Worm (Caenorhabditis elegans) whole organism, dauer: ENCODE data around the gene F35H12.5.

ENCODE experiments used
- unc-62 ChIP-seq: sonication (generic microtip); optimal IDR thresholded peaks from 2 replicates; lab custom pipeline; 2017; ENCODE audit warnings: missing biosample characterization, missing genetic modification reagents, missing genetic modification characterization

Gene F35H12.5

DNA sequence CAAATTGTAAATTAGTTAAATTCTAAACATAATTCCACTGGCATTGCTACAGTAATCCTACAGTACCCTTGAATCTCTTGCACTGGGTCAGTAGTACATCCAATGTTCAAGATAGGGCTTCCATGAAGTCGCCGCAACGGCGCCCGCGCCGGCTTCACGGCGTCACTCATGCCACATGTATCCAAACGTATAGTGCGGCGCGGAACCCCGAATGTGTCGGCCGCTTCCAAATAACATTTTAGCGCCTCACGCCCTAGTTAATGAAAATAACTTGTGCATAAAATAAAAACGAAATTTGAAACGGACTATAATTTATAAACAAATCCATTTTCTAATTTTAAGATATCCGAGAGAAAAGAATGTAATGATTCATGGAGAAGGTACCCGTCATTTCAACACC lies 17.8 kb downstream of the F35H12.5 start:
- no peak for TF ChIP-seq unc-62

- no peak for TF ChIP-seq unc-62
Measured at ce11 chrX:938269-938883, 20.2 kb downstream of the F35H12.5 start, which contains the start of gene F53H8.3. F53H8.3 (plus strand) TSS chrX:938543.

- no peak for TF ChIP-seq unc-62
Measured at ce11 chrX:945669-946068, 27.5 kb downstream of the F35H12.5 start.

DNA sequence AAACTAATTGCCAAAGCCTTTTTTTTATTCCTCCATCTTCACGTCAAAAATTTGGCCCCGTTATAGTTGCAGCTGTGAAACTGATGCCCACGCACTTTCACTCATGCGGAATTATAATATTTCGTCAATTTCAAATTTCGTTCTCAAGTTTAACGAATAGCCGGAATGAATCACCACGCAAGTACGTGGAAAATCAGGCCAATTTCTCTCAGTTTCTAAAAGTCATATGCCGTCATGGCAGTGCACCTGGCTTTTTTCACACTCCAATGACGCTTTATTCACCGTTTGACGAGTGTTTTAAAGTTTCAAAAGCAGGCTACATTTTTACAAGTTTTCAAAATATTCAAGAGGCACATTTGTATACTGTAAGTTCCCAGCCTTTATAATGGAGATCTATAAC lies 29.7 kb downstream of the F35H12.5 start:
- no peak for TF ChIP-seq unc-62

DNA sequence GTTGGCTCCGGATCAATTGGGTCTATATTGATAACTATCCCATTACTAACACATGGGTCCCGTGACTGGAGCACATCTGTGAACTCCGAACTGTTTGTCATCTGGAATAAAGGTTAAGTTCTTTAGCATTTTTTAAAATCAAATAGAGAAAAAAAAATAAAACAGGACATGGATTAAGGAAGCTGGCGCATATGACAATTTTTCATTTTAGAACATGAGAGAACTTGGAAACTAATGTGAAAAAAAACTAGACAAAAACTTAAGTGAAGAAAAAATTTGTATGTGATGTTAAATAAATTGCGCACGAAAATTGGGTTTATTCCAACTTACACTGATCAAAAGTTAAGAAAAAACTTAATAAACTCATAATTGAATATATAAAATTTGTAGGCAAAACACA lies 30.6 kb downstream of the F35H12.5 start, which contains the start of gene sms-2:
sms-2 (minus strand) TSS at position 101 of the 400 bp plus-strand sequence.
- no peak for TF ChIP-seq unc-62

ce11 chrX:949466-949865 lies 31.3 kb downstream of the F35H12.5 start:
- TF ChIP-seq unc-62, result peak; percentile 35

ce11 chrX:950482-950881 lies 32.3 kb downstream of the F35H12.5 start, which contains the start of gene arr-1:
arr-1 (plus strand) TSS chrX:950782.
- no peak for TF ChIP-seq unc-62

- TF ChIP-seq unc-62, result no peak
Measured at ce11 chrX:952557-953083, 34.4 kb downstream of the F35H12.5 start.

DNA sequence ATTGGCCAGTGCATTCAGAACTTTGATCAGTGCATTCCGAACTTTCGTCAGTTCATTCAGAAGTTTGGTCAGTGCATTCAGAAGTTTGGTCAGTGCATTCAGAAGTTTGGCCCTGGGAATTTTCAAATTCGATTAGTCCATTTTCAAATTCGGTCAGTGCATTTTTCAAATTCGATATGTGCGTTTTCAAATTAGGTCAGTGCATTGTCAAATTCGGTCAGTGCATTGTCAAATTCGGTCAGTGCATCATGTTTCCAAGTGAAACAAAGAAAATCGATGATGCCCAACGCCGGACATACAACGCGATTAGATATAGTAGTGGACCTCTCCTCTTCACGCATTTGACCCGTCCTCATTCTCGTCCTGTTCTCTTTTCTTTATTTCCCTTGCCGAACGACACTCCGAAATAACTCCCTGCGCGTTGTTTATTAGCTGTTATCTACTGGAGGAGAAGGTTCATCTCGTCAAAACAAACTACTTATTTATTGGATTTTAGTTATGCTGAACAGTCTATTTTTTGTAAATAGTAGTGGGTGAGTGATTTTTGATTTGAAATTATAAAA lies 36.4 kb downstream of the F35H12.5 start, which contains the start of gene apm-3:
apm-3 (plus strand) TSS at position 477 of the 563 bp plus-strand sequence.
- no peak for TF ChIP-seq unc-62

ce11 chrX:957581-957980 lies 39.4 kb downstream of the F35H12.5 start, which contains the start of gene chil-10:
chil-10 (plus strand) TSS chrX:957881.
- TF ChIP-seq unc-62, result no peak

DNA sequence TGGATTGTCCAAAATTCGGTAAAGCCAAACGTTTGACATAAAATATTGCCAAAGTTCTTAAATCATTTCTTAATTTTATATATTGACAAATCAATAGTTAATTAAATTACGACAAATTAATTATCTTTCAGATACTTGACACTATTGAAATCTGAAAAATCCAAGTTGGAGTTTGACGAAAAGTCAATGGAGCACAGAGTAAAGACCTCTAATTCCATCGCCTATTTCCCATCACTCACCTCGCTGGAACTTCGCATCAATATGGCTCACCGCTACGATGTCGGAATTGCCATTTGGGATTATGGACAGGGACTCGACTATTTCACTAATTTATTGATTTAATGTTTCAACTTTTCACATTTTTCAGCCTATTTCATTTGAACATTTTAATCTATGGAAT lies 41.9 kb downstream of the F35H12.5 start:
- no peak for TF ChIP-seq unc-62

ce11 chrX:963171-963570 lies 45.0 kb downstream of the F35H12.5 start, which contains the start of gene ncs-1:
ncs-1 (minus strand) TSS chrX:963271.
- no peak for TF ChIP-seq unc-62
